Worm (Caenorhabditis elegans) whole organism, young adult: Measurements from ENCODE around the gene F55G7.4.
A peak's percentile ranks its signal among the peaks of the same experiment; 100 is the strongest.
"Not testable (repeated sequence)": the region's sequence is repeated elsewhere in the genome, so short reads cannot be mapped to it uniquely, and the experiment has no call there.

Experiments used
- B0035.1 ChIP-seq: sonication (generic microtip); optimal IDR thresholded peaks from 2 replicates; lab custom pipeline; 2016; ENCODE audit warnings: missing genetic modification characterization, mild to moderate bottlenecking, missing compliant biosample characterization, missing genotype, missing genetic modification reagents
- C17E4.6 ChIP-seq: fragments of 200-800 bp; sonication (Bioruptor generic); IDR thresholded peaks from 2 replicates; pipeline ENCODE4 v1.3.6; 2022; ENCODE audit warnings: missing genetic modification reagents, missing genetic modification characterization, missing compliant biosample characterization
- D2030.7 ChIP-seq: fragments of 200-800 bp; sonication (Bioruptor generic); IDR thresholded peaks from 2 replicates; pipeline ENCODE4 v1.3.6; 2022; ENCODE audit warnings: missing genetic modification reagents, missing genetic modification characterization, missing compliant biosample characterization
- F55B11.4 ChIP-seq: sonication (generic microtip); optimal IDR thresholded peaks from 2 replicates; lab custom pipeline; 2016; ENCODE audit warnings: missing compliant biosample characterization, missing genetic modification characterization, borderline replicate concordance; ENCODE audit not compliant: insufficient read depth
- F57A8.1 ChIP-seq: fragments of 200-800 bp; sonication (Bioruptor generic); optimal IDR thresholded peaks from 2 replicates; lab custom pipeline; 2018; ENCODE audit warnings: mild to moderate bottlenecking, missing genetic modification characterization, moderate library complexity, missing compliant biosample characterization
- F57C9.4 ChIP-seq: sonication (generic microtip); optimal IDR thresholded peaks from 2 replicates; lab custom pipeline; 2017; ENCODE audit warnings: mild to moderate bottlenecking, missing genetic modification characterization, missing compliant biosample characterization
- attf-3 ChIP-seq: fragments of 200-800 bp; sonication (Bioruptor generic); conservative IDR thresholded peaks from 2 replicates; pipeline ENCODE4 v1.3.6; 2022; ENCODE audit warnings: missing genetic modification reagents, missing genetic modification characterization, missing compliant biosample characterization
- attf-6 ChIP-seq: fragments of 200-800 bp; sonication (Bioruptor generic); IDR thresholded peaks from 2 replicates; pipeline ENCODE4 v1.3.6; 2022; ENCODE audit warnings: missing genetic modification reagents, missing genetic modification characterization, missing compliant biosample characterization
- ceh-27 ChIP-seq: fragments of 200-800 bp; sonication (Bioruptor generic); optimal IDR thresholded peaks from 2 replicates; lab custom pipeline; 2018; ENCODE audit warnings: mild to moderate bottlenecking, missing genetic modification characterization, moderate library complexity, missing compliant biosample characterization
- ceh-79 ChIP-seq: sonication (generic microtip); optimal IDR thresholded peaks from 2 replicates; lab custom pipeline; 2017; ENCODE audit warnings: mild to moderate bottlenecking, missing genetic modification characterization, missing compliant biosample characterization
- ceh-91 ChIP-seq: fragments of 200-800 bp; sonication (Bioruptor generic); IDR thresholded peaks from 2 replicates; pipeline ENCODE4 v1.3.6; 2022; ENCODE audit warnings: missing genetic modification reagents, missing genetic modification characterization, missing compliant biosample characterization
- dox-1 ChIP-seq: fragments of 200-800 bp; sonication (Bioruptor generic); IDR thresholded peaks from 2 replicates; pipeline ENCODE4 v1.3.6; 2022; ENCODE audit warnings: missing genetic modification reagents, missing genetic modification characterization, missing compliant biosample characterization
- egl-18 ChIP-seq: fragments of 200-800 bp; sonication (Bioruptor generic); IDR thresholded peaks from 2 replicates; pipeline ENCODE4 v1.3.6; 2022; ENCODE audit warnings: missing genetic modification reagents, missing genetic modification characterization, missing compliant biosample characterization
- egrh-3 ChIP-seq: fragments of 200-800 bp; sonication (Bioruptor generic); IDR thresholded peaks from 2 replicates; pipeline ENCODE4 v1.3.6; 2022; ENCODE audit warnings: missing genetic modification reagents, missing genetic modification characterization, missing compliant biosample characterization
- gei-17 ChIP-seq: fragments of 200-800 bp; sonication (Bioruptor generic); optimal IDR thresholded peaks from 2 replicates; lab custom pipeline; 2018; ENCODE audit warnings: mild to moderate bottlenecking, missing genetic modification characterization, missing compliant biosample characterization
- him-1 ChIP-seq: sonication (generic microtip); optimal IDR thresholded peaks from 2 replicates; lab custom pipeline; 2016; ENCODE audit warnings: missing genotype, missing genetic modification reagents, missing genetic modification characterization, missing compliant biosample characterization
- hsf-1 ChIP-seq: fragments of 200-800 bp; sonication (Bioruptor generic); IDR thresholded peaks from 2 replicates; pipeline ENCODE4 v1.3.6; 2022; ENCODE audit warnings: missing genetic modification reagents, missing genetic modification characterization, missing compliant biosample characterization
- lin-26 ChIP-seq: fragments of 200-800 bp; sonication (Bioruptor generic); IDR thresholded peaks from 2 replicates; pipeline ENCODE4 v1.3.6; 2022; ENCODE audit warnings: missing genetic modification reagents, missing genetic modification characterization, missing compliant biosample characterization
- lin-40 ChIP-seq: sonication (generic microtip); optimal IDR thresholded peaks from 2 replicates; lab custom pipeline; 2016; ENCODE audit warnings: missing genetic modification characterization, mild to moderate bottlenecking, missing compliant biosample characterization, missing genotype, missing genetic modification reagents
- lsl-1 ChIP-seq: fragments of 200-800 bp; sonication (Bioruptor generic); optimal IDR thresholded peaks from 2 replicates; lab custom pipeline; 2018; ENCODE audit warnings: mild to moderate bottlenecking, missing genetic modification characterization, moderate library complexity, missing compliant biosample characterization
- madf-10 ChIP-seq: sonication (generic microtip); optimal IDR thresholded peaks from 2 replicates; lab custom pipeline; 2016; ENCODE audit warnings: mild to moderate bottlenecking, missing genetic modification characterization, missing compliant biosample characterization
- mxl-1 ChIP-seq: sonication (generic microtip); optimal IDR thresholded peaks from 2 replicates; lab custom pipeline; 2016; ENCODE audit warnings: missing genetic modification characterization, missing compliant biosample characterization
- nfya-1 ChIP-seq: sonication (generic microtip); optimal IDR thresholded peaks from 2 replicates; lab custom pipeline; 2017; ENCODE audit warnings: antibody characterized with exemption, missing compliant biosample characterization, missing genetic modification characterization, borderline replicate concordance; ENCODE audit not compliant: insufficient read depth
- nfya-2 ChIP-seq: fragments of 200-800 bp; sonication (Bioruptor generic); IDR thresholded peaks from 2 replicates; pipeline ENCODE4 v1.3.6; 2022; ENCODE audit warnings: missing genetic modification reagents, missing genetic modification characterization, missing compliant biosample characterization
- nhr-179 ChIP-seq: sonication (generic microtip); optimal IDR thresholded peaks from 2 replicates; lab custom pipeline; 2016; ENCODE audit warnings: mild to moderate bottlenecking, missing genetic modification characterization, missing compliant biosample characterization
- nhr-80 ChIP-seq: sonication (generic microtip); optimal IDR thresholded peaks from 2 replicates; lab custom pipeline; 2016; ENCODE audit warnings: missing genetic modification characterization, missing compliant biosample characterization
- rcor-1 ChIP-seq: fragments of 200-800 bp; sonication (Bioruptor generic); IDR thresholded peaks from 2 replicates; pipeline ENCODE4 v1.3.6; 2022; ENCODE audit warnings: missing genetic modification reagents, missing genetic modification characterization, missing compliant biosample characterization
- repo-1 ChIP-seq: sonication (generic microtip); optimal IDR thresholded peaks from 2 replicates; lab custom pipeline; 2017; ENCODE audit warnings: mild to moderate bottlenecking, missing genetic modification characterization, missing compliant biosample characterization
- tbp1 ChIP-seq: fragments of 200-800 bp; sonication (Bioruptor generic); optimal IDR thresholded peaks from 2 replicates; lab custom pipeline; 2018; ENCODE audit warnings: mild to moderate bottlenecking, missing genetic modification characterization, missing compliant biosample characterization
- zim-3 ChIP-seq: sonication (generic microtip); optimal IDR thresholded peaks from 2 replicates; lab custom pipeline; 2017; ENCODE audit warnings: mild to moderate bottlenecking, missing genetic modification characterization, moderate library complexity, missing compliant biosample characterization

Gene F55G7.4

ce11 chrX:11953229-11953628 is 25.5 kb downstream of the F55G7.4 start, which contains the start of gene T08D10.4:
T08D10.4 (minus strand) TSS chrX:11953329.
- no peak for TF ChIP-seq F57A8.1 (GFP tag; lab: Kevin White, UChicago)
- no peak for TF ChIP-seq ceh-91
- TF ChIP-seq attf-3 = no peak
- TF ChIP-seq nhr-179 (tag; lab: Kevin White, UChicago) = no peak
- no peak for TF ChIP-seq nfya-1 (tag; lab: Kevin White, UChicago)
- TF ChIP-seq lsl-1 = no peak
- no peak for TF ChIP-seq egrh-3 (GFP tag; lab: Robert Waterston, UW)
- TF ChIP-seq repo-1 = no peak
- no peak for TF ChIP-seq lin-40 (tag; lab: Kevin White, UChicago)
- no peak for TF ChIP-seq attf-6 (GFP tag; lab: Robert Waterston, UW)
- TF ChIP-seq rcor-1 = no peak
- TF ChIP-seq lin-26 (GFP tag; lab: Robert Waterston, UW) = no peak
- no peak for TF ChIP-seq mxl-1 (tag; lab: Kevin White, UChicago)
- TF ChIP-seq dox-1 (GFP tag; lab: Robert Waterston, UW) = no peak
- TF ChIP-seq B0035.1 (tag; lab: Kevin White, UChicago) = no peak
- no peak for TF ChIP-seq gei-17 (GFP tag; lab: Kevin White, UChicago)
- no peak for TF ChIP-seq tbp1 (GFP tag; lab: Kevin White, UChicago)
- TF ChIP-seq nfya-2 (GFP tag; lab: Robert Waterston, UW) = no peak

ce11 chrX:11955125-11955524 is 27.4 kb downstream of the F55G7.4 start, which contains the start of gene T08D10.3:
T08D10.3 (plus strand) TSS chrX:11955425.
- TF ChIP-seq nhr-80 (peak; percentile 8), madf-10 (no peak)

- no peak for TF ChIP-seq ceh-79 (tag; lab: Kevin White, UChicago)
- no peak for TF ChIP-seq zim-3 (tag; lab: Kevin White, UChicago)
- TF ChIP-seq him-1 (tag; lab: Kevin White, UChicago) = no peak
- TF ChIP-seq D2030.7 (GFP tag; lab: Robert Waterston, UW) = no peak
- TF ChIP-seq C17E4.6 (GFP tag; lab: Robert Waterston, UW) = no peak
- TF ChIP-seq, all 124 proteins: peak for 0
Measured at ce11 chrX:11957246-11957645, 29.6 kb downstream of the F55G7.4 start, which contains the start of gene T08D10.5. T08D10.5 (plus strand) TSS chrX:11957546.

ce11 chrX:11959838-11960237 is 32.2 kb downstream of the F55G7.4 start, which contains the start of gene C49F5.8:
C49F5.8 (plus strand) TSS chrX:11960138.
- no peak for TF ChIP-seq F55B11.4 (tag; lab: Kevin White, UChicago)
- TF ChIP-seq hsf-1 (GFP tag; lab: Robert Waterston, UW) = no peak
- TF ChIP-seq nfya-1 (tag; lab: Kevin White, UChicago) = no peak
- peak; percentile 7 for TF ChIP-seq nhr-80

- TF ChIP-seq F57C9.4; ceh-27 (GFP tag; lab: Kevin White, UChicago); egl-18 (GFP tag; lab: Robert Waterston, UW): not testable (repeated sequence)
Measured at ce11 chrX:11961103-11961502, 33.4 kb downstream of the F55G7.4 start, which contains the start of gene C49F5.13. C49F5.13 (plus strand) TSS chrX:11961403.
